Worm (Caenorhabditis elegans) whole organism, L1 larva: ENCODE measurements around the gene nspa-10.

Source experiments
- C16A3.4 ChIP-seq: fragments of 150-350 bp; optimal IDR thresholded peaks from 2 replicates; lab custom pipeline; 2014; ENCODE audit warnings: missing biosample characterization, missing genetic modification characterization
- alr-1 ChIP-seq: fragments of 200-800 bp; sonication (Bioruptor generic); optimal IDR thresholded peaks from 2 replicates; lab custom pipeline; 2018; ENCODE audit warnings: borderline replicate concordance, mild to moderate bottlenecking, missing genetic modification characterization, missing compliant biosample characterization
- blmp-1 ChIP-seq: fragments of 150-350 bp; optimal IDR thresholded peaks from 2 replicates; lab custom pipeline; 2014; ENCODE audit warnings: missing biosample characterization, missing genetic modification characterization
- ceh-63 ChIP-seq: fragments of 200-800 bp; sonication (Bioruptor generic); optimal IDR thresholded peaks from 2 replicates; lab custom pipeline; 2018; ENCODE audit warnings: mild to moderate bottlenecking, missing genetic modification characterization, missing compliant biosample characterization
- ceh-82 ChIP-seq, 3 experiments: fragments of 150-350 bp in 1 of 3; sonication (generic microtip) in 2 of 3; optimal IDR thresholded peaks; 2 replicates each; lab custom pipeline; 2014 to 2017; ENCODE audit warnings: missing biosample characterization in 3 of 3, missing genetic modification characterization in 3 of 3
- ceh-90 ChIP-seq: sonication (generic microtip); optimal IDR thresholded peaks from 2 replicates; lab custom pipeline; 2016; ENCODE audit warnings: missing genetic modification characterization, missing compliant biosample characterization
- ces-1 ChIP-seq: fragments of 150-350 bp; optimal IDR thresholded peaks from 2 replicates; lab custom pipeline; 2014; ENCODE audit warnings: missing biosample characterization, missing genetic modification reagents, missing genetic modification characterization
- dpl-1 ChIP-seq, 3 experiments: fragments of 150-350 bp in 2 of 3; sonication (generic microtip) in 1 of 3; optimal IDR thresholded peaks; 2 replicates each; lab custom pipeline; 2014 to 2017; ENCODE audit warnings: missing biosample characterization in 3 of 3, missing genetic modification characterization in 3 of 3, missing genetic modification reagents in 3 of 3
- dsc-1 ChIP-seq: sonication (generic microtip); optimal IDR thresholded peaks from 2 replicates; lab custom pipeline; 2016; ENCODE audit warnings: mild to moderate bottlenecking, missing genetic modification characterization, missing compliant biosample characterization
- efl-1 ChIP-seq, 4 experiments: fragments of 150-350 bp; optimal IDR thresholded peaks in 3 of 4; peaks in 1 of 4; 1 replicate in 1 of 4; 2 replicates in 3 of 4; lab custom pipeline; 2014; ENCODE audit warnings: missing biosample characterization in 2 of 4, missing genetic modification characterization in 2 of 4, missing genetic modification reagents in 2 of 4
- efl-3 ChIP-seq: fragments of 200-800 bp; sonication (Bioruptor generic); optimal IDR thresholded peaks from 2 replicates; lab custom pipeline; 2018; ENCODE audit warnings: mild to moderate bottlenecking, missing genetic modification characterization, missing compliant biosample characterization
- egl-13 ChIP-seq: sonication (generic microtip); optimal IDR thresholded peaks from 2 replicates; lab custom pipeline; 2016; ENCODE audit warnings: missing genotype, missing genetic modification reagents, missing genetic modification characterization, missing compliant biosample characterization
- egl-27 ChIP-seq, 2 experiments: fragments of 150-350 bp in 1 of 2; sonication (generic microtip); optimal IDR thresholded peaks; 3 replicates each; lab custom pipeline; 2017 to 2018; ENCODE audit warnings: missing biosample characterization in 2 of 2, missing genetic modification characterization in 2 of 2, missing genetic modification reagents in 2 of 2
- elt-2 ChIP-seq: sonication (generic microtip); optimal IDR thresholded peaks from 2 replicates; lab custom pipeline; 2016; ENCODE audit warnings: missing genetic modification characterization, mild to moderate bottlenecking, inconsistent platforms, missing compliant biosample characterization, missing genetic modification reagents
- elt-3 ChIP-seq, 6 experiments: fragments of 150-350 bp in 1 of 6; sonication (generic microtip); optimal IDR thresholded peaks; 2 replicates each; lab custom pipeline; 2017 to 2018; ENCODE audit warnings: missing biosample characterization in 6 of 6, missing genetic modification characterization in 6 of 6, inconsistent platforms in 1 of 6
- ets-5 ChIP-seq: fragments of 200-800 bp; sonication (Bioruptor generic); IDR thresholded peaks from 2 replicates; pipeline ENCODE4 v1.3.6; 2022; ENCODE audit warnings: missing genetic modification characterization, missing compliant biosample characterization
- fkh-8 ChIP-seq: sonication (generic microtip); optimal IDR thresholded peaks from 2 replicates; lab custom pipeline; 2016; ENCODE audit warnings: mild to moderate bottlenecking, missing genetic modification characterization, missing compliant biosample characterization
- fos-1 ChIP-seq: fragments of 150-350 bp; optimal IDR thresholded peaks from 2 replicates; lab custom pipeline; 2014; ENCODE audit warnings: missing biosample characterization, missing genetic modification characterization
- isw-1 ChIP-seq: fragments of 200-800 bp; sonication (Bioruptor generic); IDR thresholded peaks from 2 replicates; pipeline ENCODE4 v1.3.6; 2022; ENCODE audit warnings: missing genetic modification characterization, missing compliant biosample characterization
- lin-13 ChIP-seq: fragments of 150-350 bp; optimal IDR thresholded peaks from 2 replicates; lab custom pipeline; 2014; ENCODE audit warnings: missing biosample characterization, missing genetic modification reagents, missing genetic modification characterization
- lin-14 ChIP-seq: fragments of 200-800 bp; sonication (Bioruptor generic); optimal IDR thresholded peaks from 2 replicates; lab custom pipeline; 2018; ENCODE audit warnings: mild to moderate bottlenecking, missing genetic modification characterization, moderate library complexity, missing compliant biosample characterization
- lin-35 ChIP-seq, 2 experiments: fragments of 150-350 bp; optimal IDR thresholded peaks; 2 replicates each; lab custom pipeline; 2014; ENCODE audit warnings: missing biosample characterization in 2 of 2, missing genetic modification characterization in 2 of 2, missing genetic modification reagents in 2 of 2
- lin-39 ChIP-seq: fragments of 150-350 bp; optimal IDR thresholded peaks from 2 replicates; lab custom pipeline; 2014; ENCODE audit warnings: missing biosample characterization, missing genetic modification reagents, missing genetic modification characterization
- lir-3 ChIP-seq: sonication (generic microtip); optimal IDR thresholded peaks from 2 replicates; lab custom pipeline; 2016; ENCODE audit warnings: mild to moderate bottlenecking, missing genetic modification characterization, moderate library complexity, missing compliant biosample characterization; ENCODE audit not compliant: poor library complexity
- lsy-2 ChIP-seq, 2 experiments: fragments of 150-350 bp; optimal IDR thresholded peaks; 2 replicates each; lab custom pipeline; 2014; ENCODE audit warnings: missing biosample characterization in 2 of 2, missing genetic modification characterization in 2 of 2
- mab-9 ChIP-seq: fragments of 200-800 bp; sonication (Bioruptor generic); IDR thresholded peaks from 2 replicates; pipeline ENCODE4 v1.3.6; 2022; ENCODE audit warnings: missing genetic modification reagents, missing genetic modification characterization, missing compliant biosample characterization
- mef-2 ChIP-seq: fragments of 150-350 bp; optimal IDR thresholded peaks from 2 replicates; lab custom pipeline; 2014; ENCODE audit warnings: missing biosample characterization, missing genetic modification characterization
- nhr-12 ChIP-seq: sonication (generic microtip); optimal IDR thresholded peaks from 2 replicates; lab custom pipeline; 2017; ENCODE audit warnings: missing biosample characterization, missing genetic modification characterization
- nhr-19 ChIP-seq: fragments of 200-800 bp; sonication (Bioruptor generic); conservative IDR thresholded peaks from 2 replicates; pipeline ENCODE4 v1.3.6; 2022; ENCODE audit warnings: missing genetic modification characterization, missing compliant biosample characterization
- nhr-76 ChIP-seq: sonication (generic microtip); optimal IDR thresholded peaks from 2 replicates; lab custom pipeline; 2017; ENCODE audit warnings: missing biosample characterization, missing genetic modification characterization
- nhr-77 ChIP-seq: fragments of 150-350 bp; optimal IDR thresholded peaks from 2 replicates; lab custom pipeline; 2014; ENCODE audit warnings: missing biosample characterization, missing genetic modification characterization
- pag-3 ChIP-seq: sonication (generic microtip); optimal IDR thresholded peaks from 2 replicates; lab custom pipeline; 2017; ENCODE audit warnings: missing genetic modification characterization, mild to moderate bottlenecking, missing compliant biosample characterization, antibody characterized with exemption, borderline replicate concordance; ENCODE audit not compliant: insufficient read depth
- pqm-1 ChIP-seq: sonication (generic microtip); optimal IDR thresholded peaks from 3 replicates; lab custom pipeline; 2017; ENCODE audit warnings: missing biosample characterization, missing genetic modification characterization
- rnt-1 ChIP-seq: sonication (generic microtip); optimal IDR thresholded peaks from 2 replicates; lab custom pipeline; 2016; ENCODE audit warnings: mild to moderate bottlenecking, missing genetic modification characterization, moderate library complexity, missing compliant biosample characterization
- snpc-4 ChIP-seq: fragments of 150-350 bp; optimal IDR thresholded peaks from 2 replicates; lab custom pipeline; 2014; ENCODE audit warnings: missing biosample characterization, missing genetic modification characterization
- snu-23 ChIP-seq: sonication (generic microtip); optimal IDR thresholded peaks from 2 replicates; lab custom pipeline; 2016; ENCODE audit warnings: missing genetic modification characterization, missing compliant biosample characterization
- sptf-1 ChIP-seq: fragments of 150-350 bp; optimal IDR thresholded peaks from 2 replicates; lab custom pipeline; 2014; ENCODE audit warnings: missing biosample characterization, missing genetic modification characterization
- swsn-7 ChIP-seq: sonication (generic microtip); optimal IDR thresholded peaks from 2 replicates; lab custom pipeline; 2016; ENCODE audit warnings: missing genetic modification characterization, missing compliant biosample characterization
- tlp-1 ChIP-seq: fragments of 150-350 bp; optimal IDR thresholded peaks from 2 replicates; lab custom pipeline; 2014; ENCODE audit warnings: missing biosample characterization, missing genetic modification characterization
- unc-62 ChIP-seq: fragments of 150-350 bp; optimal IDR thresholded peaks from 2 replicates; lab custom pipeline; 2014; ENCODE audit warnings: missing biosample characterization, missing genetic modification reagents, missing genetic modification characterization
- unc-86 ChIP-seq: sonication (generic microtip); optimal IDR thresholded peaks from 2 replicates; lab custom pipeline; 2016; ENCODE audit warnings: missing genetic modification characterization, missing compliant biosample characterization
- zag-1 ChIP-seq: fragments of 150-350 bp; optimal IDR thresholded peaks from 2 replicates; lab custom pipeline; 2014; ENCODE audit warnings: missing biosample characterization, missing genetic modification characterization
- zip-4 ChIP-seq: fragments of 200-800 bp; sonication (Bioruptor generic); optimal IDR thresholded peaks from 2 replicates; lab custom pipeline; 2018; ENCODE audit warnings: mild to moderate bottlenecking, missing genetic modification characterization, moderate library complexity, missing compliant biosample characterization

Gene nspa-10

ce11 chrV:14734187-14734765 is 16.0 kb downstream of the nspa-10 start, which contains the start of gene unc-61 (continued):
- TF ChIP-seq lir-3 (tag; lab: Kevin White, UChicago), result no peak
- peak; percentile 46 for TF ChIP-seq lin-14
- TF ChIP-seq fos-1 (tag; lab: Kevin White, UChicago), result no peak
- no peak for TF ChIP-seq alr-1 (tag; lab: Kevin White, UChicago)
- TF ChIP-seq egl-13 (tag; lab: Kevin White, UChicago), result no peak
- no peak for TF ChIP-seq ces-1 (GFP tag; lab: Kevin White, UChicago)
- TF ChIP-seq dsc-1 (tag; lab: Kevin White, UChicago), result no peak
- TF ChIP-seq isw-1 (GFP tag; lab: Robert Waterston, UW), result 0 out of 2 replicates have a peak, but pooled peaks have one; percentile 7
- TF ChIP-seq lin-13 (GFP tag; lab: Kevin White, UChicago), result no peak
- TF ChIP-seq elt-3 (tag; optimal IDR thresholded peaks at IDR 0.05; lab: Kevin White, UChicago), result peak in 1 of 6 experiments; percentile 9
- peak; percentile 91 to 96 for TF ChIP-seq efl-1 (optimal IDR thresholded peaks at IDR 0.05; lab: Kevin White, UChicago)
- TF ChIP-seq efl-1 (GFP tag; optimal IDR thresholded peaks at IDR 0.05 in 1 of 2; lab: Kevin White, UChicago), result peak; percentile 89 to 99
- TF ChIP-seq elt-2, result no peak
- TF ChIP-seq dpl-1 (GFP tag; optimal IDR thresholded peaks at IDR 0.05; lab: Kevin White, UChicago), result peak; percentile 83 to 91 (median 87)
- TF ChIP-seq blmp-1 (tag; lab: Kevin White, UChicago), result peak; percentile 5
- no peak for TF ChIP-seq fkh-8 (tag; lab: Kevin White, UChicago)
- TF ChIP-seq mef-2 (tag; lab: Kevin White, UChicago), result no peak
- peak; percentile 24; the same call in 1 of the 2 replicates for TF ChIP-seq nhr-19 (GFP tag; lab: Robert Waterston, UW)
- no peak for TF ChIP-seq nhr-77 (tag; lab: Kevin White, UChicago)

ce11 chrV:14729343-14729742 is 20.9 kb downstream of the nspa-10 start, which contains the start of gene oig-3:
oig-3 (plus strand) TSS chrV:14729643.
- TF ChIP-seq unc-86 (tag; lab: Kevin White, UChicago) (no peak), C16A3.4 (tag; lab: Kevin White, UChicago) (no peak), fkh-8 (tag; lab: Kevin White, UChicago) (no peak), pqm-1 (tag; lab: Kevin White, UChicago) (no peak), swsn-7 (tag; lab: Kevin White, UChicago) (no peak), mef-2 (tag; lab: Kevin White, UChicago) (no peak), tlp-1 (tag; lab: Kevin White, UChicago) (no peak), pag-3 (tag; lab: Kevin White, UChicago) (no peak), nhr-12 (tag; lab: Kevin White, UChicago) (no peak), rnt-1 (tag; lab: Kevin White, UChicago) (no peak), mab-9 (GFP tag; lab: Robert Waterston, UW) (no peak), efl-3 (GFP tag; lab: Kevin White, UChicago) (no peak), ceh-63 (GFP tag; lab: Kevin White, UChicago) (no peak), ces-1 (GFP tag; lab: Kevin White, UChicago) (no peak), zip-4 (GFP tag; lab: Kevin White, UChicago) (no peak)

DNA sequence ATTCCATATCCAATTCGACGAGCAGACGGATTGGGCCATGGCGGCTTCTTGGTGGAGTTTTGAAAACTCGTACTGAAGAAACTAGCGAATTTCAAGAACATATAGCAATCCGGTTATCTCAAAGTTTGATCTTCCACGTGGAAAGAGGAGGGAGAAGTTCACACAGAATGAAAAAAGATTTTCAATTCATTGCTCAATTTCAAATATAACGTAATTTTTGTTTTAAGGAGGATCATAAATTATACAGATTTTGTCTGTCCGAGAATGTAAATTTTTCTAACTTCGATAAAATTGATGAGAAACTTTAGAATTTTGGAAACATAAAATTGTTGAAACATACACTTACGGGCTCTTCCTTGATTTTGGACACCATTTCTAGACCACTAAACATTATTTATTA is 21.5 kb downstream of the nspa-10 start, which contains the start of gene Y50E8A.2:
Y50E8A.2 (minus strand) TSS at position 101 of the 400 bp plus-strand sequence.
- no peak for TF ChIP-seq snu-23 (GFP tag; lab: Kevin White, UChicago)
- no peak for TF ChIP-seq efl-1 (optimal IDR thresholded peaks at IDR 0.05; lab: Kevin White, UChicago)
- TF ChIP-seq efl-1 (GFP tag; optimal IDR thresholded peaks at IDR 0.05 in 1 of 2; lab: Kevin White, UChicago), result peak in 1 of 2 experiments; percentile 35
- no peak for TF ChIP-seq zag-1 (tag; lab: Kevin White, UChicago)
- no peak for TF ChIP-seq unc-62 (GFP tag; lab: Kevin White, UChicago)

DNA sequence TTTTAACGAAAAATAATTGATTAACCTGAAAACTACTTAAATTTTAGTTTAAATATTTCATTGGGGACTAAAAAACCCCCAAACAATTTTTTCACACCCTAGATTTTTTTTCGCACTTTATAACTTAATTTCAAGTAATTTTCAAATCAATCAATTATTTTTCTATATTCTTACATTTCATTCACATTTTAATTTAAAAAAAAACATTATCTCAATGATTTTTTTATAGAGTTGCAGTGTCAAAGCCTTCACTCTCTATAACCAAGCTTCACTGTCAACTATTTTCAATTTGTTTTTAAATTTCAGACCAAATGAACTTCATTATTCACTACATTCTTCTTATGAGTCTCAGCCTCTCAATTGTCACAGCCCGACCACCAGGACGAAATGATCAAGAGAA is 23.7 kb downstream of the nspa-10 start, which contains the start of gene Y50E8A.1:
Y50E8A.1 (plus strand) TSS at position 301 of the 400 bp plus-strand sequence.
- TF ChIP-seq dsc-1 (tag; lab: Kevin White, UChicago) (no peak), ceh-90 (tag; lab: Kevin White, UChicago) (no peak), lin-14 (no peak), lsy-2 (tag; optimal IDR thresholded peaks at IDR 0.05; lab: Kevin White, UChicago) (no peak), egl-27 (tag; optimal IDR thresholded peaks at IDR 0.05; lab: Kevin White, UChicago) (no peak), nhr-76 (tag; lab: Kevin White, UChicago) (no peak), lin-39 (tag; lab: Kevin White, UChicago) (no peak), pag-3 (tag; lab: Kevin White, UChicago) (no peak), dpl-1 (GFP tag; optimal IDR thresholded peaks at IDR 0.05; lab: Kevin White, UChicago) (no peak), nhr-19 (GFP tag; lab: Robert Waterston, UW) (no peak), lin-35 (GFP tag; optimal IDR thresholded peaks at IDR 0.05; lab: Kevin White, UChicago) (no peak), ets-5 (GFP tag; lab: Robert Waterston, UW) (no peak), ceh-82 (tag; optimal IDR thresholded peaks at IDR 0.05; lab: Kevin White, UChicago) (no peak), snpc-4 (tag; lab: Kevin White, UChicago) (no peak), sptf-1 (tag; lab: Kevin White, UChicago) (no peak)
